Worm (Caenorhabditis elegans): ENCODE results near the gene cdk-1.
A peak's percentile ranks its signal among the peaks of the same experiment; 100 is the strongest.

The cdk-1 gene

ce11 chrIII:9703747-9704605, 43.3 kb upstream of the cdk-1 start (continued):
- TF ChIP-seq swsn-7 (tag; optimal IDR thresholded peaks at IDR 0.05) (peak; percentile 45), snu-23 (GFP tag; optimal IDR thresholded peaks at IDR 0.05) (peak; percentile 37), hlh-4 (tag; optimal IDR thresholded peaks at IDR 0.05) (no peak), nhr-71 (tag; optimal IDR thresholded peaks at IDR 0.05) (peak; percentile 51), mep-1 (tag; optimal IDR thresholded peaks at IDR 0.05) (peak; percentile 55), lin-14 (GFP tag; optimal IDR thresholded peaks at IDR 0.05) (peak; percentile 89), efl-1 (optimal IDR thresholded peaks at IDR 0.05) (no peak), efl-1 (GFP tag; optimal IDR thresholded peaks at IDR 0.05 in 1 of 2) (peak in 1 of 2 experiments; percentile 61), Y116A8C.19 (tag; optimal IDR thresholded peaks at IDR 0.05; ENCODE audit: borderline replicate concordance) (no peak), F16B12.6 (tag; optimal IDR thresholded peaks at IDR 0.05) (peak; percentile 14), nhr-85 (tag) (peak; percentile 47), xbp-1 (tag; optimal IDR thresholded peaks at IDR 0.05) (peak; percentile 7), pqm-1 (tag; optimal IDR thresholded peaks at IDR 0.05) (no peak), unc-62 (GFP tag; optimal IDR thresholded peaks at IDR 0.05) (no peak), ceh-8 (GFP tag; optimal IDR thresholded peaks at IDR 0.05) (peak; percentile 70), tlp-1 (tag; optimal IDR thresholded peaks at IDR 0.05) (no peak), nhr-47 (tag; optimal IDR thresholded peaks at IDR 0.05) (peak; percentile 62), tbx-2 (tag; optimal IDR thresholded peaks at IDR 0.05) (peak; percentile 62), aha-1 (tag; optimal IDR thresholded peaks at IDR 0.05) (no peak), alr-1 (tag; optimal IDR thresholded peaks at IDR 0.05; ENCODE audit: borderline replicate concordance) (no peak), ceh-63 (GFP tag; optimal IDR thresholded peaks at IDR 0.05) (no peak), fkh-10 (GFP tag; optimal IDR thresholded peaks at IDR 0.05) (peak; percentile 38), blmp-1 (tag; optimal IDR thresholded peaks at IDR 0.05) (peak; percentile 90), ces-1 (GFP tag; optimal IDR thresholded peaks at IDR 0.05) (no peak), nhr-20 (tag; optimal IDR thresholded peaks at IDR 0.05) (peak; percentile 24), ceh-90 (tag; optimal IDR thresholded peaks at IDR 0.05) (no peak), fkh-8 (tag; optimal IDR thresholded peaks at IDR 0.05) (peak; percentile 82), nhr-90 (tag; optimal IDR thresholded peaks at IDR 0.05; ENCODE audit: poor library complexity) (no peak), C04F5.9 (tag; optimal IDR thresholded peaks at IDR 0.05) (no peak), aly-2 (tag; optimal IDR thresholded peaks at IDR 0.05) (no peak), sptf-1 (tag; optimal IDR thresholded peaks at IDR 0.05) (no peak), ama-1 (optimal IDR thresholded peaks at IDR 0.05) (no peak), unc-86 (tag; optimal IDR thresholded peaks at IDR 0.05) (peak; percentile 59), nhr-12 (tag; optimal IDR thresholded peaks at IDR 0.05) (no peak), ztf-11 (tag; optimal IDR thresholded peaks at IDR 0.05) (peak in 1 of 2 experiments; percentile 40), skn-1 (tag; optimal IDR thresholded peaks at IDR 0.05) (peak; percentile 33)

ce11 chrIII:9704606-9704938, 42.7 kb upstream of the cdk-1 start:
- TF ChIP-seq fkh-10 (GFP tag; optimal IDR thresholded peaks at IDR 0.05) = no peak
- TF ChIP-seq lir-3 (tag; optimal IDR thresholded peaks at IDR 0.05; ENCODE audit: poor library complexity) = no peak
- TF ChIP-seq nhr-237 (tag; optimal IDR thresholded peaks at IDR 0.05) = no peak
- no peak for TF ChIP-seq snpc-4 (tag; optimal IDR thresholded peaks at IDR 0.05)
- TF ChIP-seq sptf-1 (tag; optimal IDR thresholded peaks at IDR 0.05) = no peak
- peak; percentile 1 for TF ChIP-seq lin-14 (GFP tag; optimal IDR thresholded peaks at IDR 0.05)
- no peak for TF ChIP-seq snu-23 (GFP tag; optimal IDR thresholded peaks at IDR 0.05)
- TF ChIP-seq nhr-71 (tag; optimal IDR thresholded peaks at IDR 0.05) = no peak
- TF ChIP-seq efl-1 (optimal IDR thresholded peaks at IDR 0.05) = no peak
- TF ChIP-seq efl-1 (GFP tag; optimal IDR thresholded peaks at IDR 0.05 in 1 of 2) = peak in 1 of 2 experiments; percentile 51
